Worm (Caenorhabditis elegans): ENCODE measurements around the gene kup-1.

- TF ChIP-seq gei-8 (GFP tag; optimal IDR thresholded peaks at IDR 0.05) (no peak), lir-3 (tag; optimal IDR thresholded peaks at IDR 0.05) (no peak), lin-13 (GFP tag; optimal IDR thresholded peaks at IDR 0.05) (no peak), lin-39 (tag; optimal IDR thresholded peaks at IDR 0.05) (no peak), mxl-3 (GFP tag; optimal IDR thresholded peaks at IDR 0.05) (no peak), snpc-4 (tag; optimal IDR thresholded peaks at IDR 0.05) (no peak), ama-1 (optimal IDR thresholded peaks at IDR 0.05) (no peak)
Measured at ce11 chrV:12084216-12084615, 43.5 kb upstream of the kup-1 start, which contains the start of gene R07B7.8.
